Worm (Caenorhabditis elegans): ENCODE results near the gene mcm-7.

- no peak for TF ChIP-seq ces-1 (GFP tag; optimal IDR thresholded peaks at IDR 0.05)
- TF ChIP-seq unc-39 (tag; optimal IDR thresholded peaks at IDR 0.05): no peak
- no peak for TF ChIP-seq mep-1 (tag; optimal IDR thresholded peaks at IDR 0.05)
- no peak for TF ChIP-seq ceh-43 (GFP tag; optimal IDR thresholded peaks at IDR 0.05)
- TF ChIP-seq lin-13 (tag; optimal IDR thresholded peaks at IDR 0.05): no peak
- no peak for TF ChIP-seq sptf-1 (tag; optimal IDR thresholded peaks at IDR 0.05)
- no peak for TF ChIP-seq blmp-1 (tag; optimal IDR thresholded peaks at IDR 0.05)
- TF ChIP-seq unc-62 (GFP tag; optimal IDR thresholded peaks at IDR 0.05): no peak
- no peak for TF ChIP-seq nhr-12 (tag; optimal IDR thresholded peaks at IDR 0.05)
- TF ChIP-seq nhr-28 (tag; optimal IDR thresholded peaks at IDR 0.05): no peak
These were observed 26.0 kb downstream of the mcm-7 start for ce11 chrV:4372986-4373385.
